Fruit fly (Drosophila melanogaster) whole organism, wandering third instar larva: ENCODE data around the gene CG10347.

Experiments used
- Abd-B ChIP-seq: fragments of >200 bp; optimal IDR thresholded peaks from 2 replicates; lab custom pipeline; 2017; ENCODE audit warnings: missing biosample characterization, missing genetic modification characterization
- CG32264 ChIP-seq: fragments of 200-800 bp; sonication (Bioruptor generic); optimal IDR thresholded peaks from 2 replicates; lab custom pipeline; 2016; ENCODE audit warnings: missing biosample characterization, missing genetic modification characterization
- CG9705 ChIP-seq: fragments of 200-800 bp; sonication (Bioruptor generic); optimal IDR thresholded peaks from 2 replicates; lab custom pipeline; 2018; ENCODE audit warnings: missing biosample characterization, mild to moderate bottlenecking, missing genetic modification characterization
- CrebA ChIP-seq: fragments of 200-800 bp; sonication (Bioruptor generic); optimal IDR thresholded peaks from 2 replicates; lab custom pipeline; 2016; ENCODE audit warnings: missing biosample characterization, mild to moderate bottlenecking, missing genetic modification characterization, borderline replicate concordance
- Dfd ChIP-seq: fragments of >200 bp; optimal IDR thresholded peaks from 2 replicates; lab custom pipeline; 2017; ENCODE audit warnings: missing biosample characterization, missing genetic modification characterization
- Dif ChIP-seq: fragments of 200-275, 200-300 bp; sonication (Bioruptor generic); optimal IDR thresholded peaks from 2 replicates; lab custom pipeline; 2018; ENCODE audit warnings: missing biosample characterization, missing genetic modification characterization; ENCODE audit not compliant: partially characterized antibody
- GATAd ChIP-seq: sonication (Bioruptor generic); optimal IDR thresholded peaks from 2 replicates; lab custom pipeline; 2016; ENCODE audit warnings: missing biosample characterization, missing genetic modification characterization
- HLH106 ChIP-seq: fragments of 200-800 bp; optimal IDR thresholded peaks from 3 replicates; lab custom pipeline; 2019; ENCODE audit warnings: missing biosample characterization, mild to moderate bottlenecking, missing genetic modification characterization, moderate library complexity
- Hnf4 ChIP-seq: fragments of 200-800 bp; sonication (Bioruptor generic); optimal IDR thresholded peaks from 2 replicates; lab custom pipeline; 2016; ENCODE audit warnings: missing biosample characterization, mild to moderate bottlenecking, missing genetic modification characterization
- Jra ChIP-seq: sonication (Bioruptor generic); optimal IDR thresholded peaks from 2 replicates; lab custom pipeline; 2016; ENCODE audit warnings: missing biosample characterization, missing genetic modification characterization
- Mio ChIP-seq: sonication (Bioruptor generic); optimal IDR thresholded peaks from 2 replicates; lab custom pipeline; 2016; ENCODE audit warnings: missing biosample characterization, missing genetic modification characterization
- Myc ChIP-seq: fragments of >200 bp; optimal IDR thresholded peaks from 2 replicates; lab custom pipeline; 2017
- OdsH ChIP-seq: fragments of 200-800 bp; sonication (Bioruptor generic); optimal IDR thresholded peaks from 2 replicates; lab custom pipeline; 2016; ENCODE audit warnings: missing biosample characterization, mild to moderate bottlenecking, missing genetic modification characterization
- Rel ChIP-seq, 2 experiments: fragments of 200-800 bp; sonication (Bioruptor generic) in 1 of 2; optimal IDR thresholded peaks; 2 replicates in 1 of 2; 3 replicates in 1 of 2; lab custom pipeline; 2016 to 2019; ENCODE audit warnings: mild to moderate bottlenecking in 2 of 2, missing biosample characterization in 2 of 2, missing genetic modification characterization in 2 of 2, moderate library complexity in 1 of 2
- Sp1 ChIP-seq: fragments of 200-800 bp; sonication (Bioruptor generic); optimal IDR thresholded peaks from 3 replicates; lab custom pipeline; 2019; ENCODE audit warnings: missing biosample characterization, mild to moderate bottlenecking, missing genetic modification characterization, moderate library complexity
- br ChIP-seq: fragments of 200-800 bp; sonication (Bioruptor generic); optimal IDR thresholded peaks from 2 replicates; lab custom pipeline; 2016; ENCODE audit warnings: missing biosample characterization, missing genetic modification characterization
- brk ChIP-seq: fragments of 200-800 bp; sonication (Bioruptor generic); optimal IDR thresholded peaks from 2 replicates; lab custom pipeline; 2016; ENCODE audit warnings: missing biosample characterization, mild to moderate bottlenecking, missing genetic modification characterization
- dl ChIP-seq, 2 experiments: fragments of 175-275, 200-275 bp in 1 of 2; fragments of 200-275 bp in 1 of 2; sonication (Bioruptor generic); optimal IDR thresholded peaks; lab custom pipeline; 2018; ENCODE audit warnings: mild to moderate bottlenecking in 2 of 2, missing biosample characterization in 2 of 2, missing genetic modification characterization in 2 of 2, moderate library complexity in 2 of 2; ENCODE audit not compliant: partially characterized antibody in 2 of 2, insufficient read depth in 1 of 2
- dmrt93B ChIP-seq: fragments of 200-800 bp; sonication (Bioruptor generic); optimal IDR thresholded peaks from 2 replicates; lab custom pipeline; 2018; ENCODE audit warnings: missing biosample characterization, mild to moderate bottlenecking, missing genetic modification characterization
- ey ChIP-seq: fragments of 200-800 bp; sonication (Bioruptor generic); optimal IDR thresholded peaks from 2 replicates; lab custom pipeline; 2016; ENCODE audit warnings: missing biosample characterization, missing genetic modification characterization
- foxo ChIP-seq, 2 experiments: fragments of 200-800 bp; sonication (Bioruptor generic); optimal IDR thresholded peaks; 2 replicates in 1 of 2; 3 replicates in 1 of 2; lab custom pipeline; 2016 to 2017; ENCODE audit warnings: missing biosample characterization in 2 of 2, missing genetic modification characterization in 2 of 2
- fru ChIP-seq: fragments of 200-800 bp; sonication (Bioruptor generic); optimal IDR thresholded peaks from 3 replicates; lab custom pipeline; 2016; ENCODE audit warnings: missing biosample characterization, mild to moderate bottlenecking, missing genetic modification characterization
- h ChIP-seq: fragments of 200-800 bp; sonication (Bioruptor generic); optimal IDR thresholded peaks from 3 replicates; lab custom pipeline; 2016; ENCODE audit warnings: missing biosample characterization, mild to moderate bottlenecking, missing genetic modification characterization
- psq ChIP-seq: fragments of 200-800 bp; sonication (Bioruptor generic); optimal IDR thresholded peaks from 3 replicates; lab custom pipeline; 2017; ENCODE audit warnings: missing biosample characterization, mild to moderate bottlenecking, missing genetic modification characterization, moderate library complexity
- rgr ChIP-seq: fragments of 200-800 bp; sonication (Bioruptor generic); optimal IDR thresholded peaks from 3 replicates; lab custom pipeline; 2016; ENCODE audit warnings: missing biosample characterization, mild to moderate bottlenecking, missing genetic modification characterization
- sage ChIP-seq: fragments of 200-800 bp; sonication (Bioruptor generic); optimal IDR thresholded peaks from 2 replicates; lab custom pipeline; 2016; ENCODE audit warnings: missing biosample characterization, mild to moderate bottlenecking, missing genetic modification characterization
- tai ChIP-seq: sonication (Bioruptor generic); optimal IDR thresholded peaks from 2 replicates; lab custom pipeline; 2016; ENCODE audit warnings: missing biosample characterization, missing genetic modification characterization

Gene CG10347

DNA sequence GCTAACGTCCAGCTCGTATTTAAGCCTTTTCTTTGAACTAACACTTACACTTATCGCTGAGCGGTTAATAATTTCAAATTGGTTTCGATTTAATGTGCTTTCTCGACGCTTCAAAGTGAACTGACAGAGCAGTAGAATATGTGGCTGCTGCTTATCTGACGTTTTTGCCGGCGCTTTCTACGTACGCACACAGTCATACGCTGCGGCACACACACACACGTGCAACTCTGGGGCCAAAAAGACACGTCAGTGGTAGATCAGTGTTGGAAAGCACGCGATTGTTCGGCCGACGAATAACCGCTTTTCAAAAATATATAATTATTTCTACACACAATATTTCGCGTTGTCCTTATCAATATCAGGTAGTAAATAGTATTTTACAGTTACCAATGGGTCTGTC is 48.5 kb downstream of the CG10347 start:
- peak; percentile 51 for TF ChIP-seq h
- peak in 1 of 2 experiments; percentile 46 for TF ChIP-seq foxo (GFP tag; optimal IDR thresholded peaks at IDR 0.05; lab: Kevin White, UChicago)
- TF ChIP-seq OdsH (GFP tag; lab: Kevin White, UChicago): peak; percentile 49
- no peak for TF ChIP-seq ey (GFP tag; lab: Kevin White, UChicago)
- no peak for TF ChIP-seq Abd-B (GFP tag; lab: Kevin White, UChicago)
- peak; percentile 29 for TF ChIP-seq CG9705
- TF ChIP-seq rgr: peak; percentile 48
- no peak for TF ChIP-seq Jra (GFP tag; lab: Kevin White, UChicago)
- peak; percentile 95 for TF ChIP-seq CrebA
- peak; percentile 18 for TF ChIP-seq HLH106
- TF ChIP-seq brk (GFP tag; lab: Kevin White, UChicago): no peak
- TF ChIP-seq sage: peak; percentile 24
- no peak for TF ChIP-seq Myc (lab: Kevin White, UChicago)
- no peak for TF ChIP-seq GATAd (GFP tag; lab: Kevin White, UChicago)
- TF ChIP-seq CG32264 (GFP tag; lab: Kevin White, UChicago): peak; percentile 10
- peak; percentile 45 for TF ChIP-seq Sp1 (GFP tag; lab: Kevin White, UChicago)
- TF ChIP-seq Rel (GFP tag; optimal IDR thresholded peaks at IDR 0.05; lab: Kevin White, UChicago): no peak
- peak; percentile 55 for TF ChIP-seq Rel (tag; optimal IDR thresholded peaks at IDR 0.05; lab: Kevin White, UChicago)
- TF ChIP-seq Hnf4: peak; percentile 59
- no peak for TF ChIP-seq dl (GFP tag; optimal IDR thresholded peaks at IDR 0.05; lab: Kevin White, UChicago; ENCODE audit: insufficient read depth in 1 of 2, partially characterized antibody in 2 of 2)

DNA sequence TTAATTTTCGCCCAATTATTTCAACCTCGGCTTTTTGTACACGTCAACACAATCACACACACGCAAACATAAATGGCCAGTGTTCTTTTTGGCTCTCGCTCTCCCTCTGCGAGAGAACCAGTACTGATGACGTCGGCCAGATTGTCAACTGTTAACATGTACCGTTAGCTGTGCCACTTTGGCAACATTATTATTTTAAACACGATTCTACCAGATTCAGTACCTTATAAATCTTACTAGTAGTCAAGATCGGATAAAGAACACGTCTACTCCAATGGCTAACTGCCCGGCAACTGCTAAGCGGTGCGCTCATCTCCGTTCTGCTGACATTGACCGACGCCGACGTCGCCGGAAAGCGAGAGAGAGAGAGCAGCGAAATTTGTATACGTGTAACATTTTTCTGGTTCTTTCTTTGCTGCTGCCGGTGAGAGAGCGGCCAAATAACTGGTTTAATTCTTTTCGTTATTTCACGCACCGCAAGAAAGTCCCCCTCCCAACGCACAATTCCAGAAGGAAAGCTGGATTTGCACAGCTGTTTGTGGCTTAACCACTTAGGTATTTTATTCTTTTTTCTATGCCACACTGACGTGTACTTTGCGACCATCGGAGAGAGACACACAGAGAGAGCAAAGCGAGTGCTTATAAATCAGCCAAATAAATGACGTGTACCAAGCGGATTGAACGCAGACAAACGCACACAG is 49.5 kb downstream of the CG10347 start:
- TF ChIP-seq dl (GFP tag; optimal IDR thresholded peaks at IDR 0.05; lab: Kevin White, UChicago; ENCODE audit: insufficient read depth in 1 of 2, partially characterized antibody in 2 of 2) (peak in 1 of 2 experiments; percentile 43), CG9705 (no peak), Dfd (GFP tag; lab: Kevin White, UChicago) (no peak), foxo (GFP tag; optimal IDR thresholded peaks at IDR 0.05; lab: Kevin White, UChicago) (peak in 1 of 2 experiments; percentile 7), Mio (GFP tag; lab: Kevin White, UChicago) (no peak), CrebA (peak; percentile 98), tai (no peak), dmrt93B (GFP tag; lab: Kevin White, UChicago) (no peak), psq (GFP tag; lab: Kevin White, UChicago) (peak; percentile 20), rgr (peak; percentile 24), OdsH (GFP tag; lab: Kevin White, UChicago) (peak; percentile 13), h (peak; percentile 21), fru (GFP tag; lab: Kevin White, UChicago) (no peak), Hnf4 (peak; percentile 31), Rel (GFP tag; optimal IDR thresholded peaks at IDR 0.05; lab: Kevin White, UChicago) (peak; percentile 15), Rel (tag; optimal IDR thresholded peaks at IDR 0.05; lab: Kevin White, UChicago) (peak; percentile 77), Dif (peak; percentile 18), br (GFP tag; lab: Kevin White, UChicago) (no peak)
- TF ChIP-seq, all 38 proteins: peak for 10
